Worm (Caenorhabditis elegans) whole organism, L2 larva: ENCODE measurements around the gene spp-7.

ENCODE experiments used
- C34F6.9 ChIP-seq: fragments of 150-350 bp; optimal IDR thresholded peaks from 2 replicates; lab custom pipeline; 2014; ENCODE audit warnings: missing biosample characterization, missing genetic modification characterization
- F13H6.1 ChIP-seq: sonication (generic microtip); optimal IDR thresholded peaks from 2 replicates; lab custom pipeline; 2016; ENCODE audit warnings: missing genetic modification characterization, missing compliant biosample characterization
- ZK546.5 ChIP-seq: sonication (generic microtip); optimal IDR thresholded peaks from 2 replicates; lab custom pipeline; 2017; ENCODE audit warnings: missing biosample characterization, missing genetic modification characterization
- alr-1 ChIP-seq: fragments of 150-350 bp; optimal IDR thresholded peaks from 2 replicates; lab custom pipeline; 2014; ENCODE audit warnings: missing biosample characterization, missing genetic modification characterization
- ama-1 ChIP-seq: fragments of 150-350 bp; optimal IDR thresholded peaks from 2 replicates; lab custom pipeline; 2018; ENCODE audit warnings: inconsistent platforms
- blmp-1 ChIP-seq: sonication (generic microtip); optimal IDR thresholded peaks from 2 replicates; lab custom pipeline; 2017; ENCODE audit warnings: missing genetic modification characterization, mild to moderate bottlenecking, missing compliant biosample characterization, antibody characterized with exemption, moderate library complexity; ENCODE audit not compliant: insufficient read depth
- ceh-82 ChIP-seq: fragments of 150-350 bp; optimal IDR thresholded peaks from 2 replicates; lab custom pipeline; 2014; ENCODE audit warnings: missing biosample characterization, missing genetic modification characterization
- crh-2 ChIP-seq: sonication (generic microtip); optimal IDR thresholded peaks from 2 replicates; lab custom pipeline; 2017; ENCODE audit warnings: missing biosample characterization, missing genetic modification characterization
- egl-27 ChIP-seq: sonication (generic microtip); optimal IDR thresholded peaks from 3 replicates; lab custom pipeline; 2017; ENCODE audit warnings: missing biosample characterization, missing genetic modification reagents, missing genetic modification characterization
- elt-1 ChIP-seq: fragments of 150-350 bp; optimal IDR thresholded peaks from 2 replicates; lab custom pipeline; 2014; ENCODE audit warnings: missing biosample characterization, missing genetic modification characterization
- fos-1 ChIP-seq: fragments of 150-350 bp; optimal IDR thresholded peaks from 2 replicates; lab custom pipeline; 2014; ENCODE audit warnings: missing biosample characterization, missing genetic modification characterization
- gmeb-1 ChIP-seq: fragments of 150-350 bp; optimal IDR thresholded peaks from 2 replicates; lab custom pipeline; 2014; ENCODE audit warnings: missing biosample characterization, missing genetic modification characterization
- lin-13 ChIP-seq: fragments of 150-350 bp; optimal IDR thresholded peaks from 2 replicates; lab custom pipeline; 2014; ENCODE audit warnings: missing biosample characterization, missing genetic modification reagents, missing genetic modification characterization
- lsy-2 ChIP-seq, 2 experiments: fragments of 150-350 bp in 1 of 2; sonication (generic microtip) in 1 of 2; optimal IDR thresholded peaks; 2 replicates each; lab custom pipeline; 2014 to 2017; ENCODE audit warnings: missing biosample characterization in 2 of 2, missing genetic modification characterization in 2 of 2
- mbf-1 ChIP-seq: sonication (generic microtip); optimal IDR thresholded peaks from 2 replicates; lab custom pipeline; 2017; ENCODE audit warnings: missing biosample characterization, missing genetic modification characterization
- mdl-1 ChIP-seq, 2 experiments: fragments of 150-350 bp in 1 of 2; sonication (generic microtip) in 1 of 2; optimal IDR thresholded peaks; 2 replicates each; lab custom pipeline; 2017; ENCODE audit warnings: missing biosample characterization in 2 of 2, missing genetic modification characterization in 2 of 2
- nhr-10 ChIP-seq: sonication (generic microtip); optimal IDR thresholded peaks from 2 replicates; lab custom pipeline; 2017; ENCODE audit warnings: missing biosample characterization, missing genetic modification characterization
- nhr-11 ChIP-seq: fragments of 150-350 bp; optimal IDR thresholded peaks from 2 replicates; lab custom pipeline; 2014; ENCODE audit warnings: missing biosample characterization, missing genetic modification characterization
- nhr-12 ChIP-seq: fragments of 150-350 bp; optimal IDR thresholded peaks from 2 replicates; lab custom pipeline; 2014; ENCODE audit warnings: missing biosample characterization, missing genetic modification characterization
- nhr-21 ChIP-seq: fragments of 150-350 bp; optimal IDR thresholded peaks from 2 replicates; lab custom pipeline; 2014; ENCODE audit warnings: missing biosample characterization, missing genetic modification characterization
- nhr-23 ChIP-seq: fragments of 150-350 bp; optimal IDR thresholded peaks from 2 replicates; lab custom pipeline; 2014; ENCODE audit warnings: missing biosample characterization, missing genetic modification reagents, missing genetic modification characterization
- nhr-237 ChIP-seq: fragments of 150-350 bp; optimal IDR thresholded peaks from 2 replicates; lab custom pipeline; 2014; ENCODE audit warnings: missing biosample characterization, missing genetic modification characterization
- nhr-6 ChIP-seq: fragments of 150-350 bp; optimal IDR thresholded peaks from 2 replicates; lab custom pipeline; 2014; ENCODE audit warnings: missing biosample characterization, missing genetic modification characterization
- nhr-77 ChIP-seq: fragments of 150-350 bp; optimal IDR thresholded peaks from 2 replicates; lab custom pipeline; 2014; ENCODE audit warnings: missing biosample characterization, missing genetic modification characterization
- peb-1 ChIP-seq: fragments of 150-350 bp; optimal IDR thresholded peaks from 2 replicates; lab custom pipeline; 2014; ENCODE audit warnings: missing biosample characterization, missing genetic modification characterization
- sem-4 ChIP-seq: fragments of 150-350 bp; optimal IDR thresholded peaks from 2 replicates; lab custom pipeline; 2014; ENCODE audit warnings: missing biosample characterization, missing genetic modification reagents, missing genetic modification characterization
- sma-3 ChIP-seq: sonication (generic microtip); optimal IDR thresholded peaks from 2 replicates; lab custom pipeline; 2016; ENCODE audit warnings: missing genetic modification reagents, missing genetic modification characterization, missing compliant biosample characterization
- sma-9 ChIP-seq, 2 experiments: fragments of 150-350 bp in 1 of 2; sonication (generic microtip) in 1 of 2; optimal IDR thresholded peaks; 2 replicates each; lab custom pipeline; 2014 to 2016; ENCODE audit warnings: missing genetic modification characterization in 2 of 2, mild to moderate bottlenecking in 1 of 2, missing biosample characterization in 1 of 2, missing compliant biosample characterization in 1 of 2, missing genetic modification reagents in 1 of 2, moderate library complexity in 1 of 2
- snpc-4 ChIP-seq: fragments of 150-350 bp; optimal IDR thresholded peaks from 2 replicates; lab custom pipeline; 2014; ENCODE audit warnings: missing biosample characterization, missing genetic modification characterization
- unc-39 ChIP-seq: fragments of 150-350 bp; optimal IDR thresholded peaks from 2 replicates; lab custom pipeline; 2014; ENCODE audit warnings: missing biosample characterization, missing genetic modification characterization
- unc-55 ChIP-seq: fragments of 150-350 bp; sonication (generic microtip); optimal IDR thresholded peaks from 3 replicates; lab custom pipeline; 2014; ENCODE audit warnings: missing biosample characterization, missing genetic modification reagents, missing genetic modification characterization
- unc-62 ChIP-seq: fragments of 150-350 bp; optimal IDR thresholded peaks from 2 replicates; lab custom pipeline; 2014; ENCODE audit warnings: missing biosample characterization, missing genetic modification reagents, missing genetic modification characterization
- zag-1 ChIP-seq: fragments of 150-350 bp; optimal IDR thresholded peaks from 2 replicates; lab custom pipeline; 2014; ENCODE audit warnings: missing biosample characterization, missing genetic modification characterization
- ztf-11 ChIP-seq: sonication (generic microtip); optimal IDR thresholded peaks from 2 replicates; lab custom pipeline; 2017; ENCODE audit warnings: missing biosample characterization, missing genetic modification characterization
- ztf-4 ChIP-seq: fragments of 150-350 bp; optimal IDR thresholded peaks from 2 replicates; lab custom pipeline; 2014; ENCODE audit warnings: missing biosample characterization, missing genetic modification characterization

spp-7 gene

DNA sequence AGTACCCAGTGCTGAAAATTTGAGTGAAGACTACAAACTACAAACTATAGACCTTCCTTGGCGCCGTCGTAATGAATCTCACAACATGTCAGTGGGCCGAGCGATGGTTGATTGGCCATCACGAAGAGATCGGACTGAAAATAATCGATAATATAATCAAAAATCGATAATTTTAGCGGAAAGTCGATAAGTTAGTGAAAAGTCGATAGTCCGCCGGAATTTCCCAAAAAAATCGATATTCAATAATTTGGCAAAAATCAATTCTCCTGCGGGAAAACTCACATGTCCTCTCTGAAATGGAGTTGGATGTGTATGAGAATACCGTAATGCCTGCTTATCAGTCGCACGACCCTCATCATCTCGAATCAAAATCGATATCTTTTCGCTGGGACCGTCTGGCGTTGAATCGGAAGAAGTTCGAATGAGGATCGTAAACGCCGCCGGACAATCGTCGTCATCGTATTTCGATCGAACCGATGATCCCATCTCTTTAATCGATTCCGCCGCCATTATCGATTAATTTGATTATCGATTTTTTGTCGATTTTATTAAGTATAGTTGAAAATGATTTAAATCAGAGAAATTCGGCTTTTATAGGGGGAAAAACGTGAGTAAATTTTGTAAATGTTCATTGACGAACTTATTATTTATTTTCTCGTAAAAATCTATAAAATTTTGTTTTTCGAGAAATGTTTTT lies 3.8 kb downstream of the spp-7 start, which contains the start of gene ZK616.8:
ZK616.8 (minus strand) TSS at position 553 of the 697 bp plus-strand sequence.
- no peak for TF ChIP-seq ama-1
- TF ChIP-seq sma-9 (GFP tag; optimal IDR thresholded peaks at IDR 0.05; lab: Kevin White, UChicago), result no peak
- TF ChIP-seq sma-9 (tag; optimal IDR thresholded peaks at IDR 0.05; lab: Kevin White, UChicago), result no peak
- no peak for TF ChIP-seq sma-3
- no peak for TF ChIP-seq mbf-1 (tag; lab: Kevin White, UChicago)
- TF ChIP-seq lsy-2 (tag; optimal IDR thresholded peaks at IDR 0.05; lab: Kevin White, UChicago), result no peak
- no peak for TF ChIP-seq crh-2 (tag; lab: Kevin White, UChicago)
- TF ChIP-seq ztf-11 (tag; lab: Kevin White, UChicago), result no peak
- TF ChIP-seq lin-13 (GFP tag; lab: Kevin White, UChicago), result no peak

DNA sequence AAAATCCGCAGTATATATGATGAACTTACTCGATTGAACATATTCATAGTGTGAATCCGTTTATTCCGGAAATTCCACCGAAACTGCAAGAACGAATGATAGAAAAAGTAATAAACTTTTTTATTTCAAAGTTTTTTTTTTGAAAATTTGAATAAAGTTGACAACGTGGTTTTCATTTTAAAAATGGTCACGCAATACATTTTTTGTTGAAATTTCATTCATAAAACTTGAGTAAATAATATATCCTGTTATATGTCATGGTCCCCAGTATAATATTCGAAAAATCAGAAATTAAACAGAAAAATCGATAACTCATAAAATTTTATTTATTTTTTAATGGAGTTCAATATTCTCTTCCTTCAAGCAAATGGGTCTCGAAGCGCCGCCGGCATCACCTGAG lies 4.5 kb downstream of the spp-7 start, which contains the start of gene ZK616.65:
ZK616.65 (minus strand) TSS at position 101 of the 400 bp plus-strand sequence.
- TF ChIP-seq fos-1 (tag; lab: Kevin White, UChicago) (no peak), sma-9 (GFP tag; optimal IDR thresholded peaks at IDR 0.05; lab: Kevin White, UChicago) (no peak), sma-9 (tag; optimal IDR thresholded peaks at IDR 0.05; lab: Kevin White, UChicago) (no peak), ztf-4 (tag; lab: Kevin White, UChicago) (no peak), nhr-12 (tag; lab: Kevin White, UChicago) (no peak), lin-13 (GFP tag; lab: Kevin White, UChicago) (no peak), nhr-6 (tag; lab: Kevin White, UChicago) (no peak), nhr-10 (no peak), nhr-21 (tag; lab: Kevin White, UChicago) (no peak), ceh-82 (no peak)

DNA sequence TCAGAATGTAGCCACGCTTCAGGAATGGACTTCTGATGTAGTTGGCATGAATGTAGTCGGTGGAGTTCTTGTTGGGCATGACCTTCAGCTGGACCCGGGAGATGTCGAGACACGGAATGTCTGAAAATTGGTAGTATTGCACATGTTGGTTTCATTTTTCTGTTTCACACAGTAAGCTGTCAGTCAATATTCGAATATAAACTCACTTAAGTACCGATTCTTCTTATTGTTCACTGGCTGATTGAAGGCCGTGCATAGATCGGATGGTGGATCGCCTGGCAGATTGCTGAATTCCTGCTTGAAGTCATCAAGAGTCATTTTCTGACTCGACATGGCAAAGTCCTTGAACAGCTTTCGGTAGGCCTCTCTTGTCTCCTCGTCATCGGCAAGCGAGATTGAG lies 6.5 kb downstream of the spp-7 start:
- TF ChIP-seq nhr-21 (tag; lab: Kevin White, UChicago) (no peak), nhr-77 (tag; lab: Kevin White, UChicago) (no peak), mbf-1 (tag; lab: Kevin White, UChicago) (no peak), C34F6.9 (tag; lab: Kevin White, UChicago) (no peak), F13H6.1 (tag; lab: Kevin White, UChicago) (no peak), nhr-11 (tag; lab: Kevin White, UChicago) (no peak), alr-1 (tag; lab: Kevin White, UChicago) (no peak), blmp-1 (no peak), gmeb-1 (tag; lab: Kevin White, UChicago) (no peak), unc-39 (tag; lab: Kevin White, UChicago) (no peak)

DNA sequence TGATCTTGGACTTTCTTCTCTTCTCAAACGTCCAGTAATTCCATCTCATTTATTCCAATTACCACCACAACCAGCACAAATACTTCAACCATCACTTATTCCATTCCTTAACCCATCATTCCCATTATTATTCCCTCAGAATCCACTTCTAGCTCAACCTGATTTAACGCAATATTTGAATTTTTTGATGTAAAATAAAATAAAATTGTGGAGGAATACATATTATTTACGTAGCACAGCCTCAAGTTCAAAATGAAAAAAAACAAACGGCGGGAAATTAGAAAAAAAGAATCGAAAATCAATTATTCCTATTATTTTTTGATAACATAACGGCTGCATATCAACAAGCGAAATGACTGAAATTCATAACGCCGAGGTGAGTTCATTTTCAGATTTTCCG lies 10.3 kb downstream of the spp-7 start, which contains the start of gene ZK616.61:
ZK616.61 (plus strand) TSS at position 301 of the 400 bp plus-strand sequence.
- no peak for TF ChIP-seq nhr-77 (tag; lab: Kevin White, UChicago)
- no peak for TF ChIP-seq blmp-1
- TF ChIP-seq egl-27, result no peak
- TF ChIP-seq lsy-2 (tag; optimal IDR thresholded peaks at IDR 0.05; lab: Kevin White, UChicago), result no peak
- TF ChIP-seq nhr-23 (tag; lab: Kevin White, UChicago), result no peak
- no peak for TF ChIP-seq elt-1 (tag; lab: Kevin White, UChicago)
- no peak for TF ChIP-seq sma-3
- no peak for TF ChIP-seq gmeb-1 (tag; lab: Kevin White, UChicago)
- TF ChIP-seq, all 48 proteins: peak for 0

DNA sequence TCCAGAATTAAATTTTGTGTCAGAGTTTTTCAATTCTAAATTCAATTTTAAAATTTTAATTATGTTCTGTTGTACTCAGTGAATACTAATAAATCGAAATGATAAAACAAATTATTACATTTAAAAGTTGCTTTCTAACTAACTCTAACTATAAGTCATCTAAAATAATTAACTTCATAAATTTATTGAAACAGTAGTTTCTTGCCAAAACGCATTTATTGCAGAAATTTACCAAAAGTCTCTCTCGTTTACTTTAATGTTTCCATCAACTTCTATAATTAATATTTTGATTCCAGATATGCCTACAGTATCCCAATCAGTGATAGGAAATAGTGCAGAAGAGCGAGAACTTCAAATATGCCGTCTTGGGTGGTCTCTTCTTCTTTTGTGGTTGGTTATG lies 15.0 kb downstream of the spp-7 start, which contains the start of gene ZK616.1:
ZK616.1 (plus strand) TSS at position 301 of the 400 bp plus-strand sequence.
- TF ChIP-seq peb-1 (tag; lab: Kevin White, UChicago) (no peak), elt-1 (tag; lab: Kevin White, UChicago) (no peak), snpc-4 (tag; lab: Kevin White, UChicago) (no peak), unc-62 (GFP tag; lab: Kevin White, UChicago) (no peak), F13H6.1 (tag; lab: Kevin White, UChicago) (no peak), sem-4 (tag; lab: Kevin White, UChicago) (no peak), ZK546.5 (tag; lab: Kevin White, UChicago) (no peak), nhr-12 (tag; lab: Kevin White, UChicago) (no peak), mdl-1 (tag; optimal IDR thresholded peaks at IDR 0.05; lab: Kevin White, UChicago) (no peak), lsy-2 (tag; optimal IDR thresholded peaks at IDR 0.05; lab: Kevin White, UChicago) (no peak), nhr-237 (no peak), mbf-1 (tag; lab: Kevin White, UChicago) (no peak), zag-1 (tag; lab: Kevin White, UChicago) (no peak), unc-55 (no peak), lin-13 (GFP tag; lab: Kevin White, UChicago) (no peak)
